Fruit fly (Drosophila melanogaster) whole organism, embryonic: ENCODE measurements around the gene CG8892.

Source experiments
- Abd-B ChIP-seq: fragments of 200-800 bp; sonication (Bioruptor generic); optimal IDR thresholded peaks from 2 replicates; lab custom pipeline; 2018; ENCODE audit warnings: missing biosample characterization, mild to moderate bottlenecking, missing genetic modification characterization, moderate library complexity
- Aef1 ChIP-seq: fragments of 200-800 bp; sonication (Bioruptor generic); IDR thresholded peaks from 3 replicates; pipeline ENCODE4 v1.3.6; 2022; ENCODE audit warnings: missing biosample characterization, missing genetic modification characterization
- Atf-2 ChIP-seq: fragments of 200-800 bp; sonication (Bioruptor generic); optimal IDR thresholded peaks from 2 replicates; lab custom pipeline; 2016; ENCODE audit warnings: missing biosample characterization, missing genetic modification characterization
- Awh ChIP-seq: fragments of 200-800 bp; sonication (Bioruptor generic); IDR thresholded peaks from 2 replicates; pipeline ENCODE4, ENCODE4 v1.3.6; 2022; ENCODE audit warnings: missing biosample characterization, missing genetic modification characterization
- Blimp-1 ChIP-seq: fragments of 200-800 bp; sonication (Bioruptor generic); optimal IDR thresholded peaks from 3 replicates; lab custom pipeline; 2018; ENCODE audit warnings: missing biosample characterization, missing genetic modification characterization, mild to moderate bottlenecking, moderate library complexity, missing genetic modification reagents
- CG11695 ChIP-seq: fragments of 200-800 bp; sonication (Bioruptor generic); IDR thresholded peaks from 3 replicates; pipeline ENCODE4 v1.3.6; 2022; ENCODE audit warnings: missing biosample characterization, missing genetic modification characterization
- CG12071 ChIP-seq: fragments of 200-800 bp; sonication (Bioruptor generic); optimal IDR thresholded peaks from 3 replicates; lab custom pipeline; 2018; ENCODE audit warnings: missing biosample characterization, mild to moderate bottlenecking, missing genetic modification characterization
- CG1233 ChIP-seq: fragments of 200-800 bp; sonication (Bioruptor generic); optimal IDR thresholded peaks from 4 replicates; lab custom pipeline; 2018; ENCODE audit warnings: missing biosample characterization, mild to moderate bottlenecking, missing genetic modification characterization
- CG14860 ChIP-seq: fragments of 200-800 bp; sonication (Bioruptor generic); IDR thresholded peaks from 3 replicates; pipeline ENCODE4 v1.3.6; 2022; ENCODE audit warnings: missing biosample characterization, missing genetic modification characterization; ENCODE audit not compliant: partially characterized antibody
- CG15269 ChIP-seq: fragments of 200-800 bp; sonication (Bioruptor generic); optimal IDR thresholded peaks from 2 replicates; lab custom pipeline; 2018; ENCODE audit warnings: missing biosample characterization, mild to moderate bottlenecking, missing genetic modification characterization, moderate library complexity
- CG15696 ChIP-seq: fragments of 200-800 bp; sonication (Bioruptor generic); optimal IDR thresholded peaks from 2 replicates; lab custom pipeline; 2019; ENCODE audit warnings: missing biosample characterization, mild to moderate bottlenecking, missing genetic modification characterization, moderate library complexity
- CG1602 ChIP-seq: fragments of 200-800 bp; sonication (Bioruptor generic); optimal IDR thresholded peaks from 3 replicates; lab custom pipeline; 2016; ENCODE audit warnings: missing biosample characterization, missing genetic modification characterization
- CG17328 ChIP-seq: fragments of 200-800 bp; sonication (Bioruptor generic); IDR thresholded peaks from 2 replicates; pipeline ENCODE4 v1.3.6; 2022; ENCODE audit warnings: missing biosample characterization, missing genetic modification characterization
- CG17385 ChIP-seq: fragments of 200-800 bp; sonication (Bioruptor generic); optimal IDR thresholded peaks from 3 replicates; lab custom pipeline; 2018; ENCODE audit warnings: missing biosample characterization, mild to moderate bottlenecking, missing genetic modification characterization
- CG31224 ChIP-seq: fragments of 200-800 bp; sonication (Bioruptor generic); IDR thresholded peaks from 2 replicates; pipeline ENCODE4 v1.3.6; 2022; ENCODE audit warnings: missing biosample characterization, missing genetic modification characterization
- CG34422 ChIP-seq: fragments of 200-800 bp; sonication (Bioruptor generic); IDR thresholded peaks from 3 replicates; pipeline ENCODE4 v1.3.6; 2022; ENCODE audit warnings: missing biosample characterization, missing genetic modification characterization
- CG4282 ChIP-seq: fragments of 200-800 bp; sonication (Bioruptor generic); optimal IDR thresholded peaks from 2 replicates; lab custom pipeline; 2016; ENCODE audit warnings: missing biosample characterization, missing genetic modification characterization
- CG4360 ChIP-seq: fragments of 200-800 bp; sonication (Bioruptor generic); IDR thresholded peaks from 2 replicates; pipeline ENCODE4 v1.3.6; 2022; ENCODE audit warnings: missing biosample characterization, missing genetic modification characterization
- CG4707 ChIP-seq: fragments of 200-800 bp; sonication (Bioruptor generic); optimal IDR thresholded peaks from 2 replicates; lab custom pipeline; 2018; ENCODE audit warnings: missing biosample characterization, mild to moderate bottlenecking, missing genetic modification characterization, moderate library complexity
- CG6254 ChIP-seq: fragments of 200-800 bp; sonication (Bioruptor generic); optimal IDR thresholded peaks from 3 replicates; lab custom pipeline; 2017; ENCODE audit warnings: mild to moderate bottlenecking, missing biosample characterization, missing genetic modification reagents, missing genetic modification characterization
- CG6791 ChIP-seq: fragments of 200-800 bp; sonication (Bioruptor generic); IDR thresholded peaks from 3 replicates; pipeline ENCODE4 v1.3.6; 2022; ENCODE audit warnings: missing biosample characterization, missing genetic modification characterization; ENCODE audit not compliant: partially characterized antibody
- CG7745 ChIP-seq: fragments of 200-800 bp; sonication (Bioruptor generic); optimal IDR thresholded peaks from 2 replicates; lab custom pipeline; 2018; ENCODE audit warnings: missing biosample characterization, mild to moderate bottlenecking, missing genetic modification characterization, moderate library complexity
- CG8089 ChIP-seq: fragments of 200-800 bp; sonication (Bioruptor generic); optimal IDR thresholded peaks from 3 replicates; lab custom pipeline; 2016; ENCODE audit warnings: missing biosample characterization, missing genetic modification characterization
- CG8388 ChIP-seq: fragments of 200-800 bp; sonication (Bioruptor generic); optimal IDR thresholded peaks from 2 replicates; lab custom pipeline; 2019; ENCODE audit warnings: missing biosample characterization, mild to moderate bottlenecking, missing genetic modification characterization, moderate library complexity
- CG9437 ChIP-seq: fragments of 200-800 bp; sonication (Bioruptor generic); optimal IDR thresholded peaks from 2 replicates; lab custom pipeline; 2018; ENCODE audit warnings: missing biosample characterization, mild to moderate bottlenecking, missing genetic modification characterization
- D19B ChIP-seq: fragments of 200-800 bp; sonication (Bioruptor generic); optimal IDR thresholded peaks from 2 replicates; lab custom pipeline; 2017; ENCODE audit warnings: missing biosample characterization, mild to moderate bottlenecking, missing genetic modification characterization
- Dbx ChIP-seq: fragments of 200-800 bp; sonication (Bioruptor generic); IDR thresholded peaks from 3 replicates; pipeline ENCODE4 v1.3.6; 2022; ENCODE audit warnings: missing biosample characterization, missing genetic modification characterization
- Dp ChIP-seq: fragments of 200-800 bp; sonication (Bioruptor generic); optimal IDR thresholded peaks from 2 replicates; lab custom pipeline; 2018; ENCODE audit warnings: missing biosample characterization, mild to moderate bottlenecking, missing genetic modification characterization, moderate library complexity
- Hr78 ChIP-seq, 2 experiments: fragments of 200-800 bp in 1 of 2; fragments of >200 bp in 1 of 2; sonication (Bioruptor generic) in 1 of 2; optimal IDR thresholded peaks; 2 replicates each; lab custom pipeline; 2017 to 2019; ENCODE audit warnings: missing biosample characterization in 2 of 2, missing genetic modification characterization in 2 of 2, mild to moderate bottlenecking in 1 of 2, moderate library complexity in 1 of 2
- Mad ChIP-seq: fragments of 200-800 bp; sonication (Bioruptor generic); optimal IDR thresholded peaks from 2 replicates; lab custom pipeline; 2016; ENCODE audit warnings: missing biosample characterization, missing genetic modification characterization
- NC2α ChIP-seq: fragments of 200-800 bp; sonication (Bioruptor generic); optimal IDR thresholded peaks from 2 replicates; lab custom pipeline; 2016; ENCODE audit warnings: missing biosample characterization, missing genetic modification characterization
- Oaz ChIP-seq: fragments of 200-800 bp; sonication (Bioruptor generic); IDR thresholded peaks from 2 replicates; pipeline ENCODE4 v1.3.6; 2022; ENCODE audit warnings: missing biosample characterization, missing genetic modification characterization
- Tbp ChIP-seq: fragments of >200 bp; optimal IDR thresholded peaks from 2 replicates; lab custom pipeline; 2018; ENCODE audit warnings: missing biosample characterization, missing genetic modification characterization
- abd-A ChIP-seq: fragments of 200-800 bp; sonication (Bioruptor generic); optimal IDR thresholded peaks from 3 replicates; lab custom pipeline; 2019; ENCODE audit warnings: missing biosample characterization, mild to moderate bottlenecking, missing genetic modification characterization, moderate library complexity
- bbx ChIP-seq: fragments of 200-800 bp; sonication (Bioruptor generic); IDR thresholded peaks from 2 replicates; pipeline ENCODE4 v1.3.6; 2022; ENCODE audit warnings: missing biosample characterization, missing genetic modification characterization; ENCODE audit not compliant: partially characterized antibody
- chinmo ChIP-seq: fragments of 200-800 bp; sonication (Bioruptor generic); IDR thresholded peaks from 4 replicates; pipeline ENCODE4 v1.3.6; 2022; ENCODE audit warnings: missing biosample characterization, missing genetic modification characterization; ENCODE audit not compliant: partially characterized antibody
- dan ChIP-seq: fragments of 200-800 bp; sonication (Bioruptor generic); IDR thresholded peaks from 2 replicates; pipeline ENCODE4 v1.3.6; 2022; ENCODE audit warnings: missing biosample characterization, missing genetic modification characterization
- grn ChIP-seq: fragments of 200-800 bp; sonication (Bioruptor generic); optimal IDR thresholded peaks from 3 replicates; lab custom pipeline; 2017; ENCODE audit warnings: missing biosample characterization, missing genetic modification characterization
- h ChIP-seq: fragments of >200 bp; optimal IDR thresholded peaks from 2 replicates; lab custom pipeline; 2017
- ken ChIP-seq: fragments of 200-800 bp; sonication (Bioruptor generic); IDR thresholded peaks from 3 replicates; pipeline ENCODE4 v1.3.6; 2022; ENCODE audit warnings: missing biosample characterization, missing genetic modification characterization
- lilli ChIP-seq: fragments of 200-800 bp; sonication (Bioruptor generic); optimal IDR thresholded peaks from 3 replicates; lab custom pipeline; 2016; ENCODE audit warnings: missing biosample characterization, missing genetic modification characterization
- row ChIP-seq: fragments of 200-800 bp; sonication (Bioruptor generic); IDR thresholded peaks from 3 replicates; pipeline ENCODE4 v1.3.6; 2022; ENCODE audit warnings: missing biosample characterization, missing genetic modification characterization
- sens ChIP-seq: fragments of 200-800 bp; sonication (Bioruptor generic); peaks from one replicate; lab custom pipeline; 2016; ENCODE audit warnings: missing biosample characterization, missing genetic modification characterization
- sim ChIP-seq: fragments of 200-800 bp; sonication (Bioruptor generic); IDR thresholded peaks from 2 replicates; pipeline ENCODE4 v1.3.6; 2022; ENCODE audit warnings: missing biosample characterization, missing genetic modification characterization
- sqz ChIP-seq: fragments of 200-800 bp; sonication (Bioruptor generic); optimal IDR thresholded peaks from 3 replicates; lab custom pipeline; 2018; ENCODE audit warnings: missing biosample characterization, mild to moderate bottlenecking, missing genetic modification characterization
- stwl ChIP-seq: fragments of 200-800 bp; sonication (Bioruptor generic); optimal IDR thresholded peaks from 3 replicates; lab custom pipeline; 2018; ENCODE audit warnings: missing biosample characterization, mild to moderate bottlenecking, missing genetic modification characterization, moderate library complexity
- tll ChIP-seq, 2 experiments: fragments of 200-800 bp in 1 of 2; fragments of >200 bp in 1 of 2; sonication (Bioruptor generic) in 1 of 2; optimal IDR thresholded peaks; 2 replicates each; lab custom pipeline; 2017 to 2019; ENCODE audit warnings: missing biosample characterization in 2 of 2, missing genetic modification characterization in 2 of 2, mild to moderate bottlenecking in 1 of 2, moderate library complexity in 1 of 2
- ttk ChIP-seq: fragments of 200-800 bp; sonication (Bioruptor generic); IDR thresholded peaks from 2 replicates; pipeline ENCODE4 v2.1.2; 2022; ENCODE audit warnings: missing biosample characterization, missing genetic modification characterization
- twi ChIP-seq: fragments of 200-800 bp; optimal IDR thresholded peaks from 2 replicates; lab custom pipeline; 2019; ENCODE audit warnings: missing biosample characterization, mild to moderate bottlenecking, missing genetic modification characterization, moderate library complexity
- wek ChIP-seq: fragments of 200-800 bp; sonication (Bioruptor generic); optimal IDR thresholded peaks from 3 replicates; lab custom pipeline; 2018; ENCODE audit warnings: missing biosample characterization, mild to moderate bottlenecking, missing genetic modification characterization, moderate library complexity

The CG8892 gene

DNA sequence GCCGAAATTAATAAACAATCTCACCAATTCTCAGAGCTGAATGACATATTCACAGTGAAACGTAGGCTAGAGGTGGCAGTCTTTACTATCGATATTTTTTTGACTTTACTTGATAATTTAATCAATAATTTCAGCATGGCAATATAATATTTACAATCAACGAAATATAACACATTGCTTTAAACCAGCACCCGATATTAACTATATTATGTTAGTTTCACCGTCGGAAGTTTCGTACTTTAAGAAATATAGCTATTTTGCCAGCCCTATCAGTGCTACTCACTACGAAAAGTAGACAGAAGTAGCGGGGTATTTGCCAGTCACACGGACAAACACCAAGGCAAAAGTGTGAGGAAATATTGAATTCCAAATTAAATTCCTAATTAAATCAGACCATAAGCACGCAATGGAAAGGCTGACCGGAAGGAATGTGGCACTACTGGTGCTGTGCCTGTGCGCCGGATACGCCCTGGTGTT lies 29.4 kb upstream of the CG8892 start, which contains the start of the genes CG31917, Tfb5 and SelT (continued):
- TF ChIP-seq CG4360 (GFP tag; lab: Robert Waterston, UW) (no peak), Abd-B (GFP tag; lab: Kevin White, UChicago) (peak; percentile 46), CG6791 (GFP tag; lab: Robert Waterston, UW) (peak; percentile 57; the same call in 2 of the 3 replicates), sqz (GFP tag; lab: Kevin White, UChicago) (no peak), sens (GFP tag; lab: Kevin White, UChicago) (peak; percentile 89), CG7745 (tag; lab: Kevin White, UChicago) (no peak), grn (no peak), CG34422 (GFP tag; lab: Robert Waterston, UW) (peak; percentile 39; the same call in 2 of the 3 replicates), Hr78 (GFP tag; optimal IDR thresholded peaks at IDR 0.05; lab: Kevin White, UChicago) (peak in 1 of 2 experiments; percentile 18), stwl (tag; lab: Kevin White, UChicago) (peak; percentile 49), Atf-2 (peak; percentile 30), bbx (GFP tag; lab: Robert Waterston, UW) (peak; percentile 39; the same call in 1 of the 2 replicates), Blimp-1 (GFP tag; lab: Kevin White, UChicago) (no peak), wek (GFP tag; lab: Kevin White, UChicago) (no peak), CG15696 (tag; lab: Kevin White, UChicago) (peak; percentile 50), Awh (GFP tag; lab: Robert Waterston, UW) (no peak), CG4707 (GFP tag; lab: Kevin White, UChicago) (no peak), CG17385 (GFP tag; lab: Kevin White, UChicago) (peak; percentile 20), row (peak; percentile 95), lilli (GFP tag; lab: Kevin White, UChicago) (peak; percentile 82), CG12071 (GFP tag; lab: Kevin White, UChicago) (no peak), CG8089 (GFP tag; lab: Kevin White, UChicago) (no peak), ttk (GFP tag; lab: Robert Waterston, UW) (no peak), D19B (GFP tag; lab: Kevin White, UChicago) (no peak), Aef1 (GFP tag; lab: Robert Waterston, UW) (peak; percentile 22; the same call in 1 of the 3 replicates), CG11695 (GFP tag; lab: Robert Waterston, UW) (no peak), Mad (GFP tag; lab: Kevin White, UChicago) (peak; percentile 40), CG1233 (GFP tag; lab: Kevin White, UChicago) (peak; percentile 46), tll (GFP tag; optimal IDR thresholded peaks at IDR 0.05; lab: Kevin White, UChicago) (peak in 1 of 2 experiments; percentile 64), CG9437 (GFP tag; lab: Kevin White, UChicago) (no peak), CG1602 (GFP tag; lab: Kevin White, UChicago) (peak; percentile 55), CG8388 (GFP tag; lab: Kevin White, UChicago) (peak; percentile 35), chinmo (GFP tag; lab: Robert Waterston, UW) (no peak), NC2α (no peak), abd-A (no peak), CG14860 (0 out of 3 replicates have a peak, but pooled peaks have one; percentile 42), h (lab: Kevin White, UChicago) (no peak), twi (tag; lab: Kevin White, UChicago) (peak; percentile 50), CG15269 (tag; lab: Kevin White, UChicago) (no peak), CG17328 (GFP tag; lab: Robert Waterston, UW) (no peak), Oaz (GFP tag; lab: Robert Waterston, UW) (no peak), Dp (GFP tag; lab: Kevin White, UChicago) (peak; percentile 20), CG6254 (GFP tag; lab: Kevin White, UChicago) (no peak), Tbp (GFP tag; lab: Kevin White, UChicago) (no peak), CG31224 (no peak), Dbx (GFP tag; lab: Robert Waterston, UW) (0 out of 3 replicates have a peak, but pooled peaks have one; percentile 11), CG4282 (GFP tag; lab: Kevin White, UChicago) (no peak), ken (no peak), sim (no peak), dan (GFP tag; lab: Robert Waterston, UW) (no peak)
